Worm (Caenorhabditis elegans) whole organism, L2 larva: ENCODE measurements around the gene sod-5.

ENCODE experiments used
- aly-2 ChIP-seq: fragments of 150-350 bp; optimal IDR thresholded peaks from 2 replicates; lab custom pipeline; 2014; ENCODE audit warnings: missing biosample characterization, missing genetic modification characterization
- nhr-12 ChIP-seq: fragments of 150-350 bp; optimal IDR thresholded peaks from 2 replicates; lab custom pipeline; 2014; ENCODE audit warnings: missing biosample characterization, missing genetic modification characterization
- nhr-23 ChIP-seq: fragments of 150-350 bp; optimal IDR thresholded peaks from 2 replicates; lab custom pipeline; 2014; ENCODE audit warnings: missing biosample characterization, missing genetic modification reagents, missing genetic modification characterization
- snpc-4 ChIP-seq: fragments of 150-350 bp; optimal IDR thresholded peaks from 2 replicates; lab custom pipeline; 2014; ENCODE audit warnings: missing biosample characterization, missing genetic modification characterization
- unc-39 ChIP-seq: fragments of 150-350 bp; optimal IDR thresholded peaks from 2 replicates; lab custom pipeline; 2014; ENCODE audit warnings: missing biosample characterization, missing genetic modification characterization

DNA sequence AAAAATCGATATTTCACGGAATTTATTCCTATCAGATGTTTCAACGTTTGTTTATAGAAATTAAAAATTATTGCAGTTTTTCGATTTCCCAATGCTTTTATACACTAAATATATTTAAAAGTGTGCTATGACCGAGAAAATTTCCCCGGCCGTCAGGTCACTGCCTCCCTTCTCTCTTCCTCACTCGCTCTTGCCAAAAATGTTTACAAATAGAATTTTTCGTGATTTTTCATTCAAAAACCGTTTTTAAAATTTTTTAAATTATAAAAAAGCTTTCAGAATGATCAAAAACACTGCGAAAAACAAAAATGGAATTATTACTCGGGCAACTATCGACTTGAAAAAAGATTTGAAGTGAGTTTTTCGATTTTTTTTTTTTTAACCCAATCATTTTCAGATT is 43.4 kb downstream of the sod-5 start, which contains the start of the genes T12C9.7 and vps-18:
- no peak for TF ChIP-seq aly-2
- TF ChIP-seq nhr-12 = no peak
- TF ChIP-seq snpc-4 = no peak
- TF ChIP-seq nhr-23 (tag; lab: Kevin White, UChicago) = no peak
- TF ChIP-seq unc-39 = no peak
